Worm (Caenorhabditis elegans): ENCODE measurements around the gene B0432.7.

B0432.7 gene

ce11 chrII:216598-216997, 57.2 kb downstream of the B0432.7 start, which contains the start of gene F48A11.4 (continued):
- TF ChIP-seq rec-8 (tag; optimal IDR thresholded peaks at IDR 0.05) (peak in 1 of 2 experiments; percentile 40), hrde-1 (tag; optimal IDR thresholded peaks at IDR 0.05; ENCODE audit: borderline replicate concordance) (peak; percentile 50), ceh-27 (GFP tag; optimal IDR thresholded peaks at IDR 0.05) (peak; percentile 76), zfh-2 (GFP tag; conservative IDR thresholded peaks at IDR 0.05) (no peak), aptf-2 (GFP tag; conservative IDR thresholded peaks at IDR 0.05) (no peak), hlh-12 (tag; optimal IDR thresholded peaks at IDR 0.05) (no peak), F52B5.7 (tag; optimal IDR thresholded peaks at IDR 0.05) (peak; percentile 79), ceh-58 (GFP tag; IDR thresholded peaks at IDR 0.05) (0 out of 2 replicates have a peak, but pooled peaks have one; percentile 4), D2030.7 (GFP tag; IDR thresholded peaks at IDR 0.05) (peak; percentile 80), B0019.2 (GFP tag; conservative IDR thresholded peaks at IDR 0.05) (0 out of 2 replicates have a peak, but pooled peaks have one; percentile 4), lsl-1 (GFP tag; optimal IDR thresholded peaks at IDR 0.05) (peak; percentile 55), tlf-1 (GFP tag; optimal IDR thresholded peaks at IDR 0.05) (peak; percentile 85), zim-3 (tag; optimal IDR thresholded peaks at IDR 0.05) (peak; percentile 92), F49E8.2 (tag; optimal IDR thresholded peaks at IDR 0.05; ENCODE audit: insufficient read depth) (peak; percentile 56), nfya-1 (tag; optimal IDR thresholded peaks at IDR 0.05; ENCODE audit: borderline replicate concordance, insufficient read depth) (no peak), attf-5 (GFP tag; optimal IDR thresholded peaks at IDR 0.05) (peak; percentile 77), Y53G8AR.9 (GFP tag; conservative IDR thresholded peaks at IDR 0.05) (peak; percentile 95), dpff-1 (tag; optimal IDR thresholded peaks at IDR 0.05) (peak; percentile 63), mes-4 (tag; optimal IDR thresholded peaks at IDR 0.05) (no peak), ztf-26 (tag; optimal IDR thresholded peaks at IDR 0.05) (peak; percentile 90), C17E4.6 (GFP tag; IDR thresholded peaks at IDR 0.05) (0 out of 2 replicates have a peak, but pooled peaks have one; percentile 53), egl-18 (GFP tag; IDR thresholded peaks at IDR 0.05) (0 out of 2 replicates have a peak, but pooled peaks have one; percentile 19), attf-6 (GFP tag; IDR thresholded peaks at IDR 0.05) (0 out of 2 replicates have a peak, but pooled peaks have one; percentile 63), atf-7 (tag; optimal IDR thresholded peaks at IDR 0.05) (peak; percentile 61), ccch-3 (GFP tag; optimal IDR thresholded peaks at IDR 0.05) (no peak), gei-17 (GFP tag; optimal IDR thresholded peaks at IDR 0.05) (peak; percentile 73), ceh-40 (GFP tag; IDR thresholded peaks at IDR 0.05) (peak; percentile 84; the same call in 1 of the 2 replicates), die-1 (tag; optimal IDR thresholded peaks at IDR 0.05) (peak; percentile 19), ama-1 (optimal IDR thresholded peaks at IDR 0.05) (peak; percentile 86), ama-1 (GFP tag; optimal IDR thresholded peaks at IDR 0.05) (peak in 1 of 2 experiments; percentile 81), egl-44 (GFP tag; IDR thresholded peaks at IDR 0.05) (peak; percentile 71; the same call in 1 of the 2 replicates), madf-3 (GFP tag; IDR thresholded peaks at IDR 0.05) (peak; percentile 87), lag-1 (GFP tag; IDR thresholded peaks at IDR 0.05) (0 out of 2 replicates have a peak, but pooled peaks have one; percentile 62)
